Worm (Caenorhabditis elegans): ENCODE results near the gene srab-11.

DNA sequence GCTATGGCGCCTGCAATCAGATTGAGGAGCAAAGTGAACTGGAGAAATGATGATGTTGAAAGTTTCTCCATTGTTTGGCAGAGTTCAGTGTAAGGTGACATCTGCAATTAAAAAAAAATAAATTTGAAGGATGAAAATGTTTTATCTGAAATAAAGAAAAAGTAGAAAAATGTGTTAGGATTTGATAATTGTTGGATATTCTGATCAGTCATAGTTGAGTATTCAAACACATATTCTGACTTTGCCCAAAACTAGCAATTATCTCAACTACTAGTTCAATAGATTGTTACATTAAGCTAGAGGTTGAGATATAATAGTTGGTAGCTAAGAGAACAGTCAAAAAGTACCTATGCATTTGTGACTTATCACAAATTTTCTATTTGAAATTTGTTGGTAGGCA is 2.3 kb downstream of the srab-11 start, which contains the start of gene srab-10:
- no peak for TF ChIP-seq nhr-84 (tag; optimal IDR thresholded peaks at IDR 0.05)
- no peak for TF ChIP-seq snpc-4 (tag; optimal IDR thresholded peaks at IDR 0.05)
- no peak for TF ChIP-seq zip-4 (GFP tag; optimal IDR thresholded peaks at IDR 0.05)
- no peak for TF ChIP-seq irx-1 (tag; optimal IDR thresholded peaks at IDR 0.05)
- no peak for TF ChIP-seq ztf-11 (tag; optimal IDR thresholded peaks at IDR 0.05)
- TF ChIP-seq nhr-19 (GFP tag; conservative IDR thresholded peaks at IDR 0.05) = no peak
- no peak for TF ChIP-seq rnt-1 (tag; optimal IDR thresholded peaks at IDR 0.05)

Measured in whole organism, L1 larva.